Fruit fly (Drosophila melanogaster) S2 (cell line): ENCODE data around the gene CG15357.
A peak's percentile ranks its signal among the peaks of the same experiment; 100 is the strongest.

Experiments
- CG8478 ChIP-seq: fragments of >200 bp; optimal IDR thresholded peaks from 2 replicates; lab custom pipeline; 2018
- CTCF ChIP-seq, 2 experiments: fragments of >200 bp; optimal IDR thresholded peaks; 2 replicates each; lab custom pipeline; 2018

The CG15357 gene

dm6 chr2L:1945609-1946008 lies at the start of gene CG15357:
TSS of gene CG15357 (minus strand) at chr2L:1945709.
- no peak for TF ChIP-seq CTCF (optimal IDR thresholded peaks at IDR 0.05; lab: Kevin White, UChicago)
- TF ChIP-seq CG8478 (lab: Kevin White, UChicago): no peak

- TF ChIP-seq CG8478 (lab: Kevin White, UChicago): no peak
Measured at dm6 chr2L:1992060-1992459, 46.6 kb upstream of the CG15357 start, which contains the start of gene Obp22a. TSS of gene Obp22a (minus strand) at chr2L:1992160.

DNA sequence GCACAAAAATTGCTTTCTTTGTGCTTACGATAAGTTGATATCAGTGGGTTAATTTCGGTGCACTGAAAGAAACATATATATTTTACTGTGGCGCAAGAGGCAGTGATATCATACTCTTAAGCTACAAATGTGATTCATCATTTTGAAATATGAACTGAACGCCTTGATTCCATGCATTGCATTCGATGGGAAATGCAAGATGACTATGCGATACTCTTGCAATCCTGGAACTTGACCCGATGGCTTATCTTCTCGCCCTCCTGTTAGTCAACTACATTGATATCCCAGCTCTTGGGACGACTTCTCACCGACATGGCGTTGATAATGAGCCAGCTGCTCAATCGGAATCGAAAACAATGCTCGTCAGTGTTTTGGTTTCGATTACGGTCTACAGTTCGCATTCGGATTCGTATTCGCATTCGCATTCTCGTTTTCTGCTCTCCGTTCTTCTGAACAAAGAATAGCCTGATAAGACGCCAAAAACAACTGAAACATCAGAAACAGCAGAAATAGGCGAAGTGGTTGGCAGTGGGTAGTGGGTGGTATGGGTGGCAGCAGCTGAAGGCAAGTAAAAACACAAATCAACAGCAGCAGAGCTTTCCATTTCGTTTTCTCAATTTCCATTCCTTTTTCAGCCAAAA lies 43.9 kb upstream of the CG15357 start:
- TF ChIP-seq CTCF (optimal IDR thresholded peaks at IDR 0.05; lab: Kevin White, UChicago) (no peak), CG8478 (lab: Kevin White, UChicago) (no peak)

DNA sequence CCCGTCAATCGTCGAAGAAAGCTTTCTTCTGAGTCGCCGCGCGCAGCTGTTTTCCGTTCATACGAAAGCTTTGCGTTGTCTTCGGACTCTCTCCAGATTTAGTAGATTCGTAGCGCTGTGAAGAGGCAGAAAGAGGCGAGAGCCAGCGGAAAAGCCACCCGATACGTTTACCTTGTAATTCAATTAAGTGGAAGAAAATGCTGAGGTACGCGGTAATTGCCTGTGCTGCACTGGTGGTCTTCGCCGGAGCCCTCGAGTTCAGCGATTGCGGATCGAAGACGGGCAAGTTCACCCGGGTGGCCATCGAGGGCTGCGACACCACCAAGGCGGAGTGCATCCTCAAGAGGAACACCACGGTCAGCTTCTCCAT lies 42.7 kb upstream of the CG15357 start, which contains the start of gene Npc2a:
TSS of gene Npc2a (plus strand) at position 99 of the 370 bp plus-strand sequence.
- TF ChIP-seq CG8478 (lab: Kevin White, UChicago) (no peak), CTCF (optimal IDR thresholded peaks at IDR 0.05; lab: Kevin White, UChicago) (no peak)

dm6 chr2L:1987434-1988191 lies 42.1 kb upstream of the CG15357 start, which contains the start of gene Got2:
TSS of gene Got2 (minus strand) at chr2L:1987758.
- TF ChIP-seq CTCF (optimal IDR thresholded peaks at IDR 0.05; lab: Kevin White, UChicago): no peak
- no peak for TF ChIP-seq CG8478 (lab: Kevin White, UChicago)

- TF ChIP-seq CTCF (optimal IDR thresholded peaks at IDR 0.05; lab: Kevin White, UChicago): no peak
- no peak for TF ChIP-seq CG8478 (lab: Kevin White, UChicago)
Measured at dm6 chr2L:1986343-1987280, 41.1 kb upstream of the CG15357 start.

dm6 chr2L:1981726-1982367 lies 36.3 kb upstream of the CG15357 start, which contains the start of gene CG7289:
TSS of gene CG7289 (plus strand) at chr2L:1982217.
- TF ChIP-seq CTCF (optimal IDR thresholded peaks at IDR 0.05; lab: Kevin White, UChicago): no peak
- no peak for TF ChIP-seq CG8478 (lab: Kevin White, UChicago)

DNA sequence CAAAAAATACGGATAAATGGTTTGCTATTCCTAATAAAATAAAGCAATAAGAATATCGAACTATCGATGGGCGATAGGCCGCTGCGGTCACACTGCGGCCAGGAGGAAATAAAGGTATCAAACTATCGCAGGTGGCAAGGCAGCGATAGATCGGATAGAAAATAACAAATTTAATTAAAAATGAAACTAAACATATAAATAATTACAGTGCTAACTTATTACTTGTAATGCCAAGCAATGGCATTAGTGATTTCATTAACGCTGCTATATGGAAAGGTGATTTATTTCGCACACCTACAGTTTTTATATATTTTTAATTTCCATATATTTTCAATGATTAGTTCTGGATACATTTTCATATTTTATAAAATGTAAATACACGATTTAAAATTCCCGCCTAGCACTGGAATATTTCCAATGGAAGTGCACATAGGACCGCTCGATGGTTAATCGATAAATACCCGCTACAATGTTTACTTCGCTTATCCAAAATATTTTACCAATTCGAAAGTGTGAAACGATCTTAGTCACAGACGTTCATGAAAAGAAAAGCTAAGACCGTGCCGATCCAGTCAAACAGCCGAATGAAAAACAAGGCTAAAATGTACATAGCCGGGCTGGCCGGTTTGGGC lies 35.3 kb upstream of the CG15357 start, which contains the start of the genes CG15356 and CG15362:
TSS of gene CG15356 (minus strand) at position 48 of the 632 bp plus-strand sequence.
TSS of gene CG15362 (plus strand) at position 469 of the 632 bp plus-strand sequence.
- TF ChIP-seq CTCF (optimal IDR thresholded peaks at IDR 0.05; lab: Kevin White, UChicago): no peak
- no peak for TF ChIP-seq CG8478 (lab: Kevin White, UChicago)

DNA sequence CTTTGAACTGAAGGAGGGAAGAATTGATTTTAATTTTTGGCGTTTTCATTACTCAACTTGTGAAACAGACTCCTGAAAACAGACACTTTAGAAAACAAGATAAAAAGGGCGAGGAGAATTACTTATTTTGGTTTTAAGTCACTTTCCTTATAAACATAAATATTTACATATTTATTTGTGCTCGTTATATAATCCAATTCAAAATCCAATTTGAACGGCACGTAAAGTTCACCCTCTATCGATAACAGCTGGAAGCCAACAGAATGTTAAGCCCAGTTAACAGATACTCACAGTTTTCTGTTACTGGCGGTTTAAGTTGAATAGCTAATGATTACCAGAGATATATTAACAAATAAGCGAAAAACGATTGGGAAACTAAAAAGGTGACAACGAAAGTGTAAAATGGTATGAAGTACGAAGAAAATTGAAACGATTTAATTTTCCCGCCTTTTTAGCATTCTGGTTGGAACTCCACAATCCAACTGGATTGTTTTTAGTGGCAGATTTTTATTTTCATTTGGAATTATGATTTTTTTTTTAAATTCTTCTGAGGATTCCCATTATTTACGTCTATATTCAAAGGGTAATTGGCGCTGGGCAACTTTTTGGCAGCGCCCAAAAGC lies 33.8 kb upstream of the CG15357 start:
- no peak for TF ChIP-seq CG8478 (lab: Kevin White, UChicago)
- TF ChIP-seq CTCF (optimal IDR thresholded peaks at IDR 0.05; lab: Kevin White, UChicago): no peak

DNA sequence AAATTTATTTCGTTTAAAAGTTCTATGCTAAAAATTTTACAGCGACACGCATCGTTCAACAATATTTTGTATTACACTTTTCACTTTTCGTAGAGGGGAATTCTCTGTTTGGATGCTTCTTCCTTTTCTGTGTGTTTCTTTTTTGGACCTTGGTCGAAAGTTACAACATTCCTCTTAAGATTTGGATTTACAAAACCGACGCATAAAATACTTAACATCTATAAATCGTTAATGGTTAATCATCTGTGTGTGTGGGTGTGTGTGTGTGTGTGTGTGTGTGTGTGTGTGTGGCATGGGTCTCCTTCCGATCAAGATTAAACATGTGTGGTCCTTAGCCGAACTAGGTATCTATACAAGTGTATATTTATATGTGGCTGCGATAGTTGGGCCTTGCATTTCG lies 30.0 kb upstream of the CG15357 start:
- TF ChIP-seq CG8478 (lab: Kevin White, UChicago) (no peak), CTCF (optimal IDR thresholded peaks at IDR 0.05; lab: Kevin White, UChicago) (no peak)

DNA sequence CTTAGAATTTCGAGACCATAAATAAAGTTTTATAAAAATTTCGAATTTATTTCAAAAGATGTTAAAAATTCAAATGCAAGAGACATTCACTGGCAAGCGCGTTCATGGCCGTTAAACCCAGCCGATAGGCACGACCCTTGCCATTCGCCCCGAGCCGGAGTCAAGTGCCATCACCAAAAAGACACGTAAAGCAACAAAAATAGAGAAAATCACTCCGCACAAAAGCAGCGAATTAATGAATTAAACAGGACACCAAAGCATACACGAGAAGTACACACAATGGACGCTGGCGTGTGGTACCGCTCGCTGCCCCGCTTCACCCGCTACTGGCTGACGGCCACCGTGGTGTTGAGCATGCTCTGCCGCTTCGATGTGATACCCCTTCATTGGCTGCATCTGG lies 28.4 kb upstream of the CG15357 start, which contains the start of gene Der-1:
TSS of gene Der-1 (plus strand) at position 1 of the 400 bp plus-strand sequence.
- no peak for TF ChIP-seq CG8478 (lab: Kevin White, UChicago)
- peak; percentile 20 to 25 for TF ChIP-seq CTCF (optimal IDR thresholded peaks at IDR 0.05; lab: Kevin White, UChicago)

- TF ChIP-seq CG8478 (lab: Kevin White, UChicago) (peak; percentile 49), CTCF (optimal IDR thresholded peaks at IDR 0.05; lab: Kevin White, UChicago) (peak; percentile 27 to 49)
Measured at dm6 chr2L:1972450-1973119, 27.1 kb upstream of the CG15357 start.
